Worm (Caenorhabditis elegans) whole organism, mixed stage, embryonic: ENCODE results near the gene pbs-3.
"Not testable (repeated sequence)": the region's sequence is repeated elsewhere in the genome, so short reads cannot be mapped to it uniquely, and the experiment has no call there.

Experiments used
- M03D4.4 ChIP-seq: sonication (generic microtip); optimal IDR thresholded peaks from 2 replicates; lab custom pipeline; 2017; ENCODE audit warnings: mild to moderate bottlenecking, missing genetic modification characterization, missing compliant biosample characterization
- bed-3 ChIP-seq: fragments of 200-800 bp; sonication (Bioruptor generic); optimal IDR thresholded peaks from 3 replicates; lab custom pipeline; 2018; ENCODE audit warnings: mild to moderate bottlenecking, missing genetic modification characterization, moderate library complexity, missing compliant biosample characterization
- blmp-1 ChIP-seq: fragments of 150-350 bp; optimal IDR thresholded peaks from 2 replicates; lab custom pipeline; 2014; ENCODE audit warnings: missing biosample characterization, missing genetic modification characterization
- ceh-39 ChIP-seq: fragments of 150-350 bp; optimal IDR thresholded peaks from 2 replicates; lab custom pipeline; 2014; ENCODE audit warnings: missing biosample characterization, missing genetic modification characterization
- ceh-43 ChIP-seq: fragments of 200-800 bp; sonication (Bioruptor generic); optimal IDR thresholded peaks from 2 replicates; lab custom pipeline; 2018; ENCODE audit warnings: mild to moderate bottlenecking, missing genetic modification characterization, moderate library complexity, missing compliant biosample characterization
- ceh-83 ChIP-seq: fragments of 200-800 bp; sonication (Bioruptor generic); optimal IDR thresholded peaks from 2 replicates; lab custom pipeline; 2018; ENCODE audit warnings: mild to moderate bottlenecking, missing genetic modification characterization, missing compliant biosample characterization
- cnd-1 ChIP-seq: fragments of 200-800 bp; sonication (Bioruptor generic); optimal IDR thresholded peaks from 2 replicates; lab custom pipeline; 2018; ENCODE audit warnings: mild to moderate bottlenecking, missing genetic modification characterization, missing compliant biosample characterization
- drap-1 ChIP-seq: fragments of 200-800 bp; sonication (Bioruptor generic); optimal IDR thresholded peaks from 3 replicates; lab custom pipeline; 2018; ENCODE audit warnings: mild to moderate bottlenecking, missing genetic modification characterization, missing compliant biosample characterization
- elt-1 ChIP-seq: sonication (generic microtip); optimal IDR thresholded peaks from 2 replicates; lab custom pipeline; 2017; ENCODE audit warnings: missing genetic modification characterization, mild to moderate bottlenecking, missing compliant biosample characterization, antibody characterized with exemption, moderate library complexity, borderline replicate concordance; ENCODE audit not compliant: insufficient read depth
- elt-3 ChIP-seq: fragments of 150-350 bp; optimal IDR thresholded peaks from 2 replicates; lab custom pipeline; 2014; ENCODE audit warnings: missing biosample characterization, missing genetic modification characterization
- flh-1 ChIP-seq: fragments of 200-800 bp; sonication (Bioruptor generic); optimal IDR thresholded peaks from 2 replicates; lab custom pipeline; 2018; ENCODE audit warnings: mild to moderate bottlenecking, missing genetic modification characterization, moderate library complexity, missing compliant biosample characterization
- ham-2 ChIP-seq: fragments of 200-800 bp; sonication (Bioruptor generic); optimal IDR thresholded peaks from 2 replicates; lab custom pipeline; 2018; ENCODE audit warnings: mild to moderate bottlenecking, missing genetic modification characterization, missing compliant biosample characterization
- hlh-1 ChIP-seq: fragments of 150-350 bp; optimal IDR thresholded peaks from 2 replicates; lab custom pipeline; 2014; ENCODE audit warnings: missing biosample characterization, missing genetic modification reagents, missing genetic modification characterization
- lin-13 ChIP-seq: fragments of 150-350 bp; optimal IDR thresholded peaks from 2 replicates; lab custom pipeline; 2014; ENCODE audit warnings: missing biosample characterization, missing genetic modification characterization
- lin-32 ChIP-seq: fragments of 200-800 bp; sonication (Bioruptor generic); optimal IDR thresholded peaks from 2 replicates; lab custom pipeline; 2018; ENCODE audit warnings: mild to moderate bottlenecking, missing genetic modification characterization, missing compliant biosample characterization
- lsy-2 ChIP-seq: fragments of 150-350 bp; optimal IDR thresholded peaks from 2 replicates; lab custom pipeline; 2014; ENCODE audit warnings: missing biosample characterization, missing genetic modification characterization
- mab-5 ChIP-seq: fragments of 150-350 bp; optimal IDR thresholded peaks from 2 replicates; lab custom pipeline; 2014; ENCODE audit warnings: missing biosample characterization, missing genetic modification characterization
- mep-1 ChIP-seq: fragments of 150-350 bp; optimal IDR thresholded peaks from 2 replicates; lab custom pipeline; 2017; ENCODE audit warnings: missing biosample characterization, missing genetic modification reagents, missing genetic modification characterization, inconsistent platforms
- mls-2 ChIP-seq: sonication (generic microtip); optimal IDR thresholded peaks from 2 replicates; lab custom pipeline; 2016; ENCODE audit warnings: mild to moderate bottlenecking, missing genetic modification characterization, moderate library complexity, missing compliant biosample characterization
- nhr-12 ChIP-seq: fragments of 150-350 bp; optimal IDR thresholded peaks from 2 replicates; lab custom pipeline; 2014; ENCODE audit warnings: missing biosample characterization, missing genetic modification characterization
- nhr-2 ChIP-seq: fragments of 150-350 bp; optimal IDR thresholded peaks from 2 replicates; lab custom pipeline; 2014; ENCODE audit warnings: missing biosample characterization, missing genetic modification characterization
- nhr-237 ChIP-seq: fragments of 150-350 bp; optimal IDR thresholded peaks from 2 replicates; lab custom pipeline; 2014; ENCODE audit warnings: missing biosample characterization, missing genetic modification characterization
- nhr-28 ChIP-seq: fragments of 150-350 bp; optimal IDR thresholded peaks from 2 replicates; lab custom pipeline; 2014; ENCODE audit warnings: missing biosample characterization, missing genetic modification characterization
- nhr-76 ChIP-seq: sonication (generic microtip); optimal IDR thresholded peaks from 2 replicates; lab custom pipeline; 2017; ENCODE audit warnings: missing biosample characterization, missing genetic modification characterization
- sem-2 ChIP-seq: fragments of 200-800 bp; sonication (Bioruptor generic); optimal IDR thresholded peaks from 2 replicates; lab custom pipeline; 2018; ENCODE audit warnings: mild to moderate bottlenecking, missing genetic modification characterization, missing compliant biosample characterization
- snpc-4 ChIP-seq: fragments of 150-350 bp; optimal IDR thresholded peaks from 2 replicates; lab custom pipeline; 2014; ENCODE audit warnings: missing biosample characterization, missing genetic modification characterization
- sptf-1 ChIP-seq: sonication (generic microtip); optimal IDR thresholded peaks from 2 replicates; lab custom pipeline; 2017; ENCODE audit warnings: mild to moderate bottlenecking, missing genetic modification characterization, moderate library complexity, missing compliant biosample characterization
- tbx-8 ChIP-seq: fragments of 200-800 bp; sonication (Bioruptor generic); optimal IDR thresholded peaks from 2 replicates; lab custom pipeline; 2018; ENCODE audit warnings: mild to moderate bottlenecking, missing genetic modification characterization, moderate library complexity, missing compliant biosample characterization
- unc-120 ChIP-seq: sonication (generic microtip); optimal IDR thresholded peaks from 2 replicates; lab custom pipeline; 2017; ENCODE audit warnings: missing genetic modification characterization, missing compliant biosample characterization; ENCODE audit not compliant: poor library complexity, severe bottlenecking
- zip-8 ChIP-seq: fragments of 150-350 bp; optimal IDR thresholded peaks from 2 replicates; lab custom pipeline; 2014; ENCODE audit warnings: missing biosample characterization, missing genetic modification characterization
- ztf-11 ChIP-seq: fragments of 150-350 bp; optimal IDR thresholded peaks from 2 replicates; lab custom pipeline; 2014; ENCODE audit warnings: missing biosample characterization, missing genetic modification characterization

The pbs-3 gene

DNA sequence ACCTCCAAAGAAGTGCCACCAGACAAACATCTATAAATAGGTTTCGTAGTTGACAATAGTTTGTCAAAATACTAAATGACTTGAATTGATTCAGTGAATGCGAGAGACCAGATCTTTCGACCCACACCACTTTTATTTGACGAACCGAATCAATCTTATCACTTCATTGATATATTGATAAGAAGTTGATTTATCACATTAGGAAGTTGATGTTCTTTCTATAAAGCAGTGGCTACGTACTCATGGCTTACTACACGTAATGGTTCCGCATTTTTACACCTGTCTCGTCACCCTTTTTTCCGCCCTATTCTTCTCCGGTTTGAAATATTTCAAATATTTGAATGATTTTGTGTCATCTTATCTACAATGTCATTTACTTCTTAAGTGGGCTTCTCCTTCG is 34.6 kb downstream of the pbs-3 start:
- TF ChIP-seq flh-1 (GFP tag; lab: Kevin White, UChicago) (no peak), lin-32 (GFP tag; lab: Kevin White, UChicago) (no peak), hlh-1 (no peak), elt-3 (tag; lab: Kevin White, UChicago) (no peak), snpc-4 (tag; lab: Kevin White, UChicago) (no peak), unc-120 (no peak), ham-2 (no peak), lsy-2 (no peak), elt-1 (tag; lab: Kevin White, UChicago) (no peak), ceh-39 (no peak)

DNA sequence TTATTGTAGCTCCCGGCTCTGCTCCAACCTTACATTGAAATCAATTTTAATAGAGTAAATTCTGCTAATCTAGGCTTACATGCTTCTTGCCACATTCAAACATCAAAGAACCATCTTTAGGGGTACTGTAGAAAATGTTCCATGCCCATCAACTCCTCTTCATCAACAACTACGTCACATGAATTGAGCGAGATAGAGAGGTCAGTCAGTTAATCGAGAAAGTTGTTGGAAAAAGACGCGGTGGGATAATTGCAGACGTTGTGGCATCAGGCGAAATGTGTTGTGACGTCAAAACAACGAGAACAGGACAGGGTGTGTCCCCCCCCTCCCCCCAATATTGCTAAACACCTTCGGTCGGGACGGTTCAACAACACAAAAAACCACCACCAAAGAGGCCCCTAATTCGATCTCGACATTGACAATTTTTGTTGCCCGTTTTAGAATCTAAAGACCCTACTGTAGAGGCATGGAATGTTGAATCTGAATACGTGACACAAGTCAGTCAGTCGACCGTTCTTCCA is 36.7 kb downstream of the pbs-3 start:
- TF ChIP-seq hlh-1 = no peak
- peak; percentile 64 for TF ChIP-seq nhr-2 (tag; lab: Kevin White, UChicago)
- TF ChIP-seq nhr-237 (tag; lab: Kevin White, UChicago) = no peak

DNA sequence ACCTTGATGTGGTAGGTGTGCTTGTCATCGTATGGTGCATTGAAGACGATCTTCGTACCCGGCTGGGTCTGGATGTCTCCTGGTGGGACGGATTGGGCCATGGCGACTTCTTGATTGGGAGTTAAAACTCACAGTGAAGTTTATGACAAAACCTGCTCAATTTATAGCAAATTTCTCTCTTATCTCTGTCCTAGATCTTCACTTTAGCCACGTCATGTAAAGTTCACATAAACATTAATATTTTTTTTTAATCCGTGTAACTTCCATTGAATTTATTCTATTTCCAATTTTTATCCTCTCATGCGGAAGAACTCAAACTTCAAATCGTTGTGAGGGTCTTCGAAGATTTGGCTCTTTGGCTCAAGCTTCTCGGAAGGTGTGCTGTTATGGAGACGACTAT is 38.8 kb downstream of the pbs-3 start, which contains the start of gene msp-31:
Gene msp-31 (minus strand): TSS at position 101 of the 400 bp plus-strand sequence.
- TF ChIP-seq zip-8 (tag; lab: Kevin White, UChicago); ceh-83 (GFP tag; lab: Kevin White, UChicago); ceh-39: not testable (repeated sequence)

DNA sequence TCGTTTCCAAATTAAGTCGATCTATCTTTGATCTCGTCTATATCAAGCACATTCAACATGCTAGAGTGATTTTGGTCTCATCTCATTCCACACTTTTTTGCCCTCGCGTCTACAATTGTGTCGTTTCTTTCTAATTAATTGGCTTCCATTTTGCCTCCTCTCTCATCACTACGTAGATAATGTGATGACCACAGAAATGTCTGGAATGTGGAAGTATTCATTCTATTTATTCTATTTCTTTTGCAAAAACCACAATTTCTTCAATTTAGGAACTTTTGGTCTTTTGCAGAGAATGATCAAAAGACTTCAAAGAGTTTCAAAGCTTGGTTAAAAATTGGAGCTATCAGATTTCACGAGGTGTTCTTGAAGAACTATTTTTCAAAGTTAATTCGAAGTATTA is 39.7 kb downstream of the pbs-3 start:
- TF ChIP-seq tbx-8 = no peak
- TF ChIP-seq ceh-83 (GFP tag; lab: Kevin White, UChicago) = no peak
- TF ChIP-seq mls-2 (tag; lab: Kevin White, UChicago) = no peak
- TF ChIP-seq flh-1 (GFP tag; lab: Kevin White, UChicago) = no peak
- TF ChIP-seq zip-8 (tag; lab: Kevin White, UChicago) = no peak
- TF ChIP-seq bed-3 = no peak
- no peak for TF ChIP-seq ztf-11 (tag; lab: Kevin White, UChicago)
- TF ChIP-seq lin-32 (GFP tag; lab: Kevin White, UChicago) = no peak
- no peak for TF ChIP-seq lin-13 (tag; lab: Kevin White, UChicago)
- no peak for TF ChIP-seq sem-2 (GFP tag; lab: Kevin White, UChicago)
- TF ChIP-seq nhr-76 = no peak
- TF ChIP-seq unc-120 = no peak
- TF ChIP-seq ceh-43 (GFP tag; lab: Kevin White, UChicago) = no peak
- no peak for TF ChIP-seq mep-1
- TF ChIP-seq sptf-1 (tag; lab: Kevin White, UChicago) = no peak
- no peak for TF ChIP-seq blmp-1 (tag; lab: Kevin White, UChicago)
- no peak for TF ChIP-seq cnd-1 (tag; lab: Kevin White, UChicago)

DNA sequence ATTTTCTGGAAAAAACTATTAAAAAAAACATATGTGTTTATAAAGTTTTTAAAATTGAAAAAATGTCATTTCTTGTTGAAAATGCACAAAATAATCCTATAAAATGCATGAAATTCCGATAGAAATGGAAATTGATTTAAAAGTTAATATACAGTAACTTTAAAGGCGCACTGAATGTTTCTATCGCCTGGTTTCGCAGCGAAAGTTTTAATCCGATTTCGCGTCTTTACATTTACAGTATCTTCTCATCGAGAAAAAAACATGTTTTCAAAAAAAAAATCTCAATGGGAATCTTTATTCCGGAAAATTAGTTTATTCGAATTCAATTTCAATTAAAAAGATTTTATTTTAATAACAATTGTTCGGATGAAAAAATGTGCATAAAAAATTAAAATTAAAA is 41.0 kb downstream of the pbs-3 start, which contains the start of gene R05F9.11:
Gene R05F9.11 (minus strand): TSS at position 5 of the 400 bp plus-strand sequence.
- TF ChIP-seq lin-32 (GFP tag; lab: Kevin White, UChicago) (no peak), flh-1 (GFP tag; lab: Kevin White, UChicago) (no peak), M03D4.4 (tag; lab: Kevin White, UChicago) (no peak), nhr-28 (tag; lab: Kevin White, UChicago) (no peak), elt-1 (tag; lab: Kevin White, UChicago) (no peak), zip-8 (tag; lab: Kevin White, UChicago) (no peak), mls-2 (tag; lab: Kevin White, UChicago) (no peak), blmp-1 (tag; lab: Kevin White, UChicago) (no peak), snpc-4 (tag; lab: Kevin White, UChicago) (no peak), mep-1 (no peak), mab-5 (no peak), hlh-1 (no peak), nhr-12 (tag; lab: Kevin White, UChicago) (no peak), drap-1 (no peak), cnd-1 (tag; lab: Kevin White, UChicago) (no peak), bed-3 (no peak)
